Worm (Caenorhabditis elegans) whole organism, L2 larva: ENCODE results near the gene F25D1.3.
A peak's percentile ranks its signal among the peaks of the same experiment; 100 is the strongest.

Source experiments
- C34F6.9 ChIP-seq: fragments of 150-350 bp; optimal IDR thresholded peaks from 2 replicates; lab custom pipeline; 2014; ENCODE audit warnings: missing biosample characterization, missing genetic modification characterization
- F13H6.1 ChIP-seq: sonication (generic microtip); optimal IDR thresholded peaks from 2 replicates; lab custom pipeline; 2016; ENCODE audit warnings: missing genetic modification characterization, missing compliant biosample characterization
- R02D3.7 ChIP-seq: fragments of 150-350 bp; optimal IDR thresholded peaks from 2 replicates; lab custom pipeline; 2014; ENCODE audit warnings: missing biosample characterization, missing genetic modification characterization
- ZK546.5 ChIP-seq: sonication (generic microtip); optimal IDR thresholded peaks from 2 replicates; lab custom pipeline; 2017; ENCODE audit warnings: missing biosample characterization, missing genetic modification characterization
- aly-2 ChIP-seq: fragments of 150-350 bp; optimal IDR thresholded peaks from 2 replicates; lab custom pipeline; 2014; ENCODE audit warnings: missing biosample characterization, missing genetic modification characterization
- blmp-1 ChIP-seq: sonication (generic microtip); optimal IDR thresholded peaks from 2 replicates; lab custom pipeline; 2017; ENCODE audit warnings: missing genetic modification characterization, mild to moderate bottlenecking, missing compliant biosample characterization, antibody characterized with exemption, moderate library complexity; ENCODE audit not compliant: insufficient read depth
- ceh-16 ChIP-seq: fragments of 150-350 bp; optimal IDR thresholded peaks from 2 replicates; lab custom pipeline; 2014; ENCODE audit warnings: missing biosample characterization, missing genetic modification characterization
- ceh-82 ChIP-seq: fragments of 150-350 bp; optimal IDR thresholded peaks from 2 replicates; lab custom pipeline; 2014; ENCODE audit warnings: missing biosample characterization, missing genetic modification characterization
- crh-2 ChIP-seq: sonication (generic microtip); optimal IDR thresholded peaks from 2 replicates; lab custom pipeline; 2017; ENCODE audit warnings: missing biosample characterization, missing genetic modification characterization
- dmd-4 ChIP-seq: sonication (generic microtip); optimal IDR thresholded peaks from 2 replicates; lab custom pipeline; 2017; ENCODE audit warnings: missing biosample characterization, missing genetic modification characterization
- egl-27 ChIP-seq: sonication (generic microtip); optimal IDR thresholded peaks from 3 replicates; lab custom pipeline; 2017; ENCODE audit warnings: missing biosample characterization, missing genetic modification reagents, missing genetic modification characterization
- elt-1 ChIP-seq: fragments of 150-350 bp; optimal IDR thresholded peaks from 2 replicates; lab custom pipeline; 2014; ENCODE audit warnings: missing biosample characterization, missing genetic modification characterization
- elt-3 ChIP-seq: sonication (generic microtip); optimal IDR thresholded peaks from 2 replicates; lab custom pipeline; 2017; ENCODE audit warnings: missing biosample characterization, missing genetic modification characterization
- fos-1 ChIP-seq: fragments of 150-350 bp; optimal IDR thresholded peaks from 2 replicates; lab custom pipeline; 2014; ENCODE audit warnings: missing biosample characterization, missing genetic modification characterization
- gmeb-1 ChIP-seq: fragments of 150-350 bp; optimal IDR thresholded peaks from 2 replicates; lab custom pipeline; 2014; ENCODE audit warnings: missing biosample characterization, missing genetic modification characterization
- lin-11 ChIP-seq: fragments of 150-350 bp; sonication (generic microtip); optimal IDR thresholded peaks from 2 replicates; lab custom pipeline; 2014; ENCODE audit warnings: missing biosample characterization, missing genetic modification characterization, inconsistent platforms, mixed read lengths
- lin-13 ChIP-seq: fragments of 150-350 bp; optimal IDR thresholded peaks from 2 replicates; lab custom pipeline; 2014; ENCODE audit warnings: missing biosample characterization, missing genetic modification reagents, missing genetic modification characterization
- lin-39 ChIP-seq: fragments of 150-350 bp; optimal IDR thresholded peaks from 2 replicates; lab custom pipeline; 2014; ENCODE audit warnings: missing biosample characterization, missing genetic modification reagents, missing genetic modification characterization
- lsy-2 ChIP-seq, 2 experiments: fragments of 150-350 bp in 1 of 2; sonication (generic microtip) in 1 of 2; optimal IDR thresholded peaks; 2 replicates each; lab custom pipeline; 2014 to 2017; ENCODE audit warnings: missing biosample characterization in 2 of 2, missing genetic modification characterization in 2 of 2
- mab-5 ChIP-seq: fragments of 150-350 bp; optimal IDR thresholded peaks from 2 replicates; lab custom pipeline; 2014; ENCODE audit warnings: missing biosample characterization, missing genetic modification characterization
- mdl-1 ChIP-seq, 2 experiments: fragments of 150-350 bp in 1 of 2; sonication (generic microtip) in 1 of 2; optimal IDR thresholded peaks; 2 replicates each; lab custom pipeline; 2017; ENCODE audit warnings: missing biosample characterization in 2 of 2, missing genetic modification characterization in 2 of 2
- nhr-10 ChIP-seq: sonication (generic microtip); optimal IDR thresholded peaks from 2 replicates; lab custom pipeline; 2017; ENCODE audit warnings: missing biosample characterization, missing genetic modification characterization
- nhr-11 ChIP-seq: fragments of 150-350 bp; optimal IDR thresholded peaks from 2 replicates; lab custom pipeline; 2014; ENCODE audit warnings: missing biosample characterization, missing genetic modification characterization
- nhr-12 ChIP-seq: fragments of 150-350 bp; optimal IDR thresholded peaks from 2 replicates; lab custom pipeline; 2014; ENCODE audit warnings: missing biosample characterization, missing genetic modification characterization
- nhr-129 ChIP-seq: fragments of 150-350 bp; optimal IDR thresholded peaks from 2 replicates; lab custom pipeline; 2014; ENCODE audit warnings: missing biosample characterization, missing genetic modification characterization
- nhr-21 ChIP-seq: fragments of 150-350 bp; optimal IDR thresholded peaks from 2 replicates; lab custom pipeline; 2014; ENCODE audit warnings: missing biosample characterization, missing genetic modification characterization
- nhr-23 ChIP-seq: fragments of 150-350 bp; optimal IDR thresholded peaks from 2 replicates; lab custom pipeline; 2014; ENCODE audit warnings: missing biosample characterization, missing genetic modification reagents, missing genetic modification characterization
- nhr-237 ChIP-seq: fragments of 150-350 bp; optimal IDR thresholded peaks from 2 replicates; lab custom pipeline; 2014; ENCODE audit warnings: missing biosample characterization, missing genetic modification characterization
- nhr-25 ChIP-seq: fragments of 150-350 bp; sonication (generic microtip); optimal IDR thresholded peaks from 3 replicates; lab custom pipeline; 2014; ENCODE audit warnings: missing biosample characterization, missing genetic modification characterization
- nhr-6 ChIP-seq: fragments of 150-350 bp; optimal IDR thresholded peaks from 2 replicates; lab custom pipeline; 2014; ENCODE audit warnings: missing biosample characterization, missing genetic modification characterization
- nhr-77 ChIP-seq: fragments of 150-350 bp; optimal IDR thresholded peaks from 2 replicates; lab custom pipeline; 2014; ENCODE audit warnings: missing biosample characterization, missing genetic modification characterization
- peb-1 ChIP-seq: fragments of 150-350 bp; optimal IDR thresholded peaks from 2 replicates; lab custom pipeline; 2014; ENCODE audit warnings: missing biosample characterization, missing genetic modification characterization
- skn-1 ChIP-seq: sonication (generic microtip); optimal IDR thresholded peaks from 2 replicates; lab custom pipeline; 2017; ENCODE audit warnings: missing biosample characterization, missing genetic modification characterization
- sma-9 ChIP-seq, 2 experiments: fragments of 150-350 bp in 1 of 2; sonication (generic microtip) in 1 of 2; optimal IDR thresholded peaks; 2 replicates each; lab custom pipeline; 2014 to 2016; ENCODE audit warnings: missing genetic modification characterization in 2 of 2, mild to moderate bottlenecking in 1 of 2, missing biosample characterization in 1 of 2, missing compliant biosample characterization in 1 of 2, missing genetic modification reagents in 1 of 2, moderate library complexity in 1 of 2
- snpc-4 ChIP-seq: fragments of 150-350 bp; optimal IDR thresholded peaks from 2 replicates; lab custom pipeline; 2014; ENCODE audit warnings: missing biosample characterization, missing genetic modification characterization
- unc-55 ChIP-seq: fragments of 150-350 bp; sonication (generic microtip); optimal IDR thresholded peaks from 3 replicates; lab custom pipeline; 2014; ENCODE audit warnings: missing biosample characterization, missing genetic modification reagents, missing genetic modification characterization
- unc-62 ChIP-seq: fragments of 150-350 bp; optimal IDR thresholded peaks from 2 replicates; lab custom pipeline; 2014; ENCODE audit warnings: missing biosample characterization, missing genetic modification reagents, missing genetic modification characterization
- zag-1 ChIP-seq: fragments of 150-350 bp; optimal IDR thresholded peaks from 2 replicates; lab custom pipeline; 2014; ENCODE audit warnings: missing biosample characterization, missing genetic modification characterization
- ztf-4 ChIP-seq: fragments of 150-350 bp; optimal IDR thresholded peaks from 2 replicates; lab custom pipeline; 2014; ENCODE audit warnings: missing biosample characterization, missing genetic modification characterization

The F25D1.3 gene

DNA sequence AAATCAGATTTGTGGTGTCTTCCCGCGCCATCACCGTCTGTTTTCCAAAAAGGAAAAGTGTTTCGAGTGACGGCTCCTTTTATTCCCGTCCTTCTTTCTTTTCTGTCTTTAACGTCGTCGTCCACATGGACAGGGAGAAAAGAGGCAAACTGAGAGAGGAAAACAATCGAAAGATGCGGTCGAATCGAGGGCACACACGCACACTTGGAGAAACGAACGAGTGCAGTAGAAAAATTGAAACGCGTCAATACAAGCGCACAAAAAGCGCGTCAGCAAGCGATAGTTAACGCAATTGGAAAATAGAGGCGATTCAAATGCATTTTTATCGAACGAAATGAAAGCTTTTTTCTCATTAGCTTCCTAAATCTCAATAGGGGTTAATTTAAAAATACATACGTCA is 8.3 kb downstream of the F25D1.3 start (continued):
- TF ChIP-seq ceh-16 (tag; lab: Kevin White, UChicago) (peak; percentile 86), lin-13 (GFP tag; lab: Kevin White, UChicago) (peak; percentile 93), nhr-23 (tag; lab: Kevin White, UChicago) (no peak), lsy-2 (tag; optimal IDR thresholded peaks at IDR 0.05; lab: Kevin White, UChicago) (peak; percentile 86 to 95), egl-27 (tag; lab: Kevin White, UChicago) (peak; percentile 87), ZK546.5 (tag; lab: Kevin White, UChicago) (peak; percentile 12), nhr-6 (tag; lab: Kevin White, UChicago) (peak; percentile 93), nhr-21 (tag; lab: Kevin White, UChicago) (peak; percentile 87), gmeb-1 (tag; lab: Kevin White, UChicago) (peak; percentile 96), mab-5 (tag; lab: Kevin White, UChicago) (peak; percentile 87), sma-9 (GFP tag; optimal IDR thresholded peaks at IDR 0.05; lab: Kevin White, UChicago) (peak; percentile 95), sma-9 (tag; optimal IDR thresholded peaks at IDR 0.05; lab: Kevin White, UChicago) (no peak), ceh-82 (tag; lab: Kevin White, UChicago) (peak; percentile 44), nhr-12 (tag; lab: Kevin White, UChicago) (peak; percentile 19), aly-2 (tag; lab: Kevin White, UChicago) (no peak), nhr-237 (tag; lab: Kevin White, UChicago) (no peak), unc-62 (GFP tag; lab: Kevin White, UChicago) (peak; percentile 32), nhr-11 (tag; lab: Kevin White, UChicago) (no peak), C34F6.9 (tag; lab: Kevin White, UChicago) (peak; percentile 98), nhr-10 (tag; lab: Kevin White, UChicago) (peak; percentile 31)

DNA sequence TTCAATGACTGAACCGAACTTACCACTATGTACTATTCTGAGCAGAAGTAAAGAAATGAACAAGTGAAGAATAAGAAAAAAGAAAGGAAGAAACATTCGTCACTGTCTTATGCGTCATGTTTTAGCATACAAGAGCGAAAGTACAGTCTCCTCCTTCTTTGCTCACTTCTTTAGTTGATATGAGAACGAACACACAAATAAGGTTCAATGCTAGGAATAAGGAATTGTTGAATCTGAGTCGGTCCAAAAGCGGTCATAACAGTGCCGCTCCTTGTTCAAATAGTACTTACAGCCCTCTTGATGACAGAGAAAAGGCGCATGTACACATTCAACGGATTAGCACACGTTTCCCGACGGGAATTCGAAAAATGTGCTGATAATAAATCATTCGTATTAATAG is 10.6 kb downstream of the F25D1.3 start, which contains the start of gene F25D1.8:
Gene F25D1.8, plus strand, starts transcription at position 301 of the 400 bp plus-strand sequence.
- TF ChIP-seq unc-62 (GFP tag; lab: Kevin White, UChicago) (no peak), peb-1 (no peak), dmd-4 (no peak), lin-39 (tag; lab: Kevin White, UChicago) (no peak), skn-1 (tag; lab: Kevin White, UChicago) (no peak), nhr-6 (tag; lab: Kevin White, UChicago) (no peak), nhr-129 (tag; lab: Kevin White, UChicago) (no peak), mab-5 (tag; lab: Kevin White, UChicago) (no peak), zag-1 (tag; lab: Kevin White, UChicago) (no peak), nhr-11 (tag; lab: Kevin White, UChicago) (no peak), aly-2 (tag; lab: Kevin White, UChicago) (no peak), ceh-16 (tag; lab: Kevin White, UChicago) (no peak), unc-55 (GFP tag; lab: Kevin White, UChicago) (no peak), nhr-25 (tag; lab: Kevin White, UChicago) (no peak), nhr-237 (tag; lab: Kevin White, UChicago) (no peak), elt-3 (no peak), gmeb-1 (tag; lab: Kevin White, UChicago) (no peak), R02D3.7 (no peak)

DNA sequence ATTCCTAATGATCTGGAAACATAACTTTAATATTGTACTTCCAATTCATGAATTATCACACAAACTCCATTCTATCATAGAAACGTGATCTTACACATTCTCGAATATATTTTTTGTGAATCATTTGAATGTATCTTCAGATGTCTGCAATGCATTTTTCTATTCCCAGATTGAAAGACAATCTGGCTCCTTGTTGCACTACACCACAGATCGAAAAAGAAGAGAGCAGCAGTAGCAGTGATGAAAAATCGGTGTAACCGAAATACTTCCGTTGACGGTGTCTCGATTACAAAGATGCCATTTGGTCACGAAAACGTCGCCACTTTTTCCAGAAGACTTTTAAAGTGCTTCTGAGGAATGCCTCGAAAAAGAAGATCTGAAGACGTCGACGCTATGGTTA is 11.5 kb downstream of the F25D1.3 start, which contains the start of gene degt-1:
Gene degt-1, plus strand, starts transcription at position 301 of the 400 bp plus-strand sequence.
- TF ChIP-seq nhr-21 (tag; lab: Kevin White, UChicago) (no peak), elt-1 (no peak), F13H6.1 (no peak), lin-39 (tag; lab: Kevin White, UChicago) (no peak), egl-27 (tag; lab: Kevin White, UChicago) (no peak), lin-13 (GFP tag; lab: Kevin White, UChicago) (no peak)

DNA sequence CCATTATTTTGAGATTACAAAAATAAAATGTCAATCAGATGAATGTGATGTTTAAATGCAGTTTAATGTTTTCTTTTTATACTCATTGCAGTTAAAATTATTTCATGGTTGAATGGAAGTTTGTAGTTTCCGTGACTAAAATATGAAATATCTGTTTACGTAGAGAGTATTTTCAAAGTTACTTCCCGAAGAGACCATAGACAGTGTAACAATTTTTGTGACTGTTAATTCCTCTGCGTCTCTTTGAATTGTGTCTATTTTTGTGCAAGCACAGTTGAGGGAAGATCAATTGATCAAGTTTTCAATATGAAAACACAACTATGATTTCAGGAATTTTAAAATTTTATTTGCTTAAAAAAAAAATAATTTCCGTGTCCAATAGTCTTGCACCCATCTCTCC is 18.2 kb downstream of the F25D1.3 start, which contains the start of gene F25D1.5:
Gene F25D1.5, minus strand, starts transcription at position 35 of the 400 bp plus-strand sequence.
- TF ChIP-seq unc-55 (GFP tag; lab: Kevin White, UChicago) (no peak), dmd-4 (no peak), elt-1 (no peak), sma-9 (GFP tag; optimal IDR thresholded peaks at IDR 0.05; lab: Kevin White, UChicago) (peak; percentile 59), sma-9 (tag; optimal IDR thresholded peaks at IDR 0.05; lab: Kevin White, UChicago) (no peak), lsy-2 (tag; optimal IDR thresholded peaks at IDR 0.05; lab: Kevin White, UChicago) (no peak), mab-5 (tag; lab: Kevin White, UChicago) (no peak), nhr-23 (tag; lab: Kevin White, UChicago) (no peak), fos-1 (tag; lab: Kevin White, UChicago) (peak; percentile 41), zag-1 (tag; lab: Kevin White, UChicago) (no peak), ztf-4 (no peak), lin-11 (no peak), ceh-82 (tag; lab: Kevin White, UChicago) (no peak), peb-1 (no peak), nhr-77 (peak; percentile 27), crh-2 (tag; lab: Kevin White, UChicago) (peak; percentile 24), aly-2 (tag; lab: Kevin White, UChicago) (no peak), unc-62 (GFP tag; lab: Kevin White, UChicago) (no peak), nhr-12 (tag; lab: Kevin White, UChicago) (no peak), snpc-4 (tag; lab: Kevin White, UChicago) (no peak), gmeb-1 (tag; lab: Kevin White, UChicago) (no peak), nhr-25 (tag; lab: Kevin White, UChicago) (no peak), mdl-1 (tag; optimal IDR thresholded peaks at IDR 0.05; lab: Kevin White, UChicago) (no peak), lin-13 (GFP tag; lab: Kevin White, UChicago) (no peak), blmp-1 (no peak), C34F6.9 (tag; lab: Kevin White, UChicago) (no peak), nhr-237 (tag; lab: Kevin White, UChicago) (no peak)
